Worm (Caenorhabditis elegans) whole organism, L4 larva: Measurements from ENCODE around the gene ceh-48.

ENCODE experiments used
- aly-2 ChIP-seq: sonication (generic microtip); optimal IDR thresholded peaks from 2 replicates; lab custom pipeline; 2018; ENCODE audit warnings: missing biosample characterization, missing genetic modification characterization
- ceh-28 ChIP-seq: fragments of 150-350 bp; optimal IDR thresholded peaks from 2 replicates; lab custom pipeline; 2014; ENCODE audit warnings: missing biosample characterization, missing genetic modification reagents, missing genetic modification characterization
- ces-1 ChIP-seq: fragments of 150-350 bp; sonication (generic microtip); optimal IDR thresholded peaks from 4 replicates; lab custom pipeline; 2014; ENCODE audit warnings: missing biosample characterization, missing genetic modification reagents, missing genetic modification characterization
- daf-12 ChIP-seq: fragments of 150-350 bp; optimal IDR thresholded peaks from 2 replicates; lab custom pipeline; 2014; ENCODE audit warnings: missing biosample characterization, missing genetic modification reagents, missing genetic modification characterization
- daf-19 ChIP-seq: fragments of 200-800 bp; sonication (Bioruptor generic); conservative IDR thresholded peaks from 2 replicates; pipeline ENCODE4 v1.3.6; 2022; ENCODE audit warnings: missing genetic modification characterization, missing compliant biosample characterization
- jun-1 ChIP-seq: fragments of 150-350 bp; optimal IDR thresholded peaks from 2 replicates; lab custom pipeline; 2014; ENCODE audit warnings: missing biosample characterization, missing genetic modification reagents, missing genetic modification characterization
- lin-38 ChIP-seq: fragments of 200-800 bp; sonication (Bioruptor generic); IDR thresholded peaks from 2 replicates; pipeline ENCODE4 v1.3.6; 2022; ENCODE audit warnings: missing genetic modification reagents, missing genetic modification characterization, missing compliant biosample characterization
- lir-3 ChIP-seq: sonication (generic microtip); optimal IDR thresholded peaks from 2 replicates; lab custom pipeline; 2016; ENCODE audit warnings: mild to moderate bottlenecking, missing genetic modification characterization, missing compliant biosample characterization
- nhr-11 ChIP-seq: fragments of 150-350 bp; optimal IDR thresholded peaks from 2 replicates; lab custom pipeline; 2014; ENCODE audit warnings: missing biosample characterization, missing genetic modification characterization
- nhr-42 ChIP-seq: fragments of 200-800 bp; sonication (Bioruptor generic); IDR thresholded peaks from 2 replicates; pipeline ENCODE4 v1.3.6; 2022; ENCODE audit warnings: missing genetic modification characterization, missing compliant biosample characterization
- nhr-77 ChIP-seq: fragments of 150-350 bp; optimal IDR thresholded peaks from 2 replicates; lab custom pipeline; 2014; ENCODE audit warnings: missing biosample characterization, missing genetic modification characterization
- set-16 ChIP-seq: fragments of 200-800 bp; sonication (Bioruptor generic); IDR thresholded peaks from 2 replicates; pipeline ENCODE4 v1.3.6; 2022; ENCODE audit warnings: missing genetic modification reagents, missing genetic modification characterization, missing compliant biosample characterization
- unc-62 ChIP-seq, 3 experiments: fragments of 150-350 bp in 1 of 3; sonication (generic microtip); optimal IDR thresholded peaks in 2 of 3; peaks in 1 of 3; 1 replicate in 1 of 3; 2 replicates in 2 of 3; lab custom pipeline; 2014 to 2017; ENCODE audit warnings: missing biosample characterization in 3 of 3, missing genetic modification characterization in 3 of 3, missing genetic modification reagents in 3 of 3, missing genotype in 1 of 3
- zag-1 ChIP-seq: fragments of 150-350 bp; optimal IDR thresholded peaks from 2 replicates; lab custom pipeline; 2014; ENCODE audit warnings: missing biosample characterization, missing genetic modification characterization

- TF ChIP-seq daf-12 (tag; lab: Kevin White, UChicago) = no peak
- no peak for TF ChIP-seq lin-38
- TF ChIP-seq nhr-77 (tag; lab: Kevin White, UChicago) = no peak
- TF ChIP-seq aly-2 (tag; lab: Kevin White, UChicago) = no peak
- TF ChIP-seq unc-62 (GFP tag; optimal IDR thresholded peaks at IDR 0.05 in 1 of 2; lab: Kevin White, UChicago) = no peak
- no peak for TF ChIP-seq unc-62 (tag; optimal IDR thresholded peaks at IDR 0.05; lab: Kevin White, UChicago)
- TF ChIP-seq ceh-28 = no peak
- TF ChIP-seq ces-1 (GFP tag; lab: Kevin White, UChicago) = no peak
- no peak for TF ChIP-seq nhr-11 (tag; lab: Kevin White, UChicago)
- no peak for TF ChIP-seq lir-3 (tag; lab: Kevin White, UChicago)
- TF ChIP-seq nhr-42 (GFP tag; lab: Robert Waterston, UW) = no peak
- no peak for TF ChIP-seq jun-1 (tag; lab: Kevin White, UChicago)
- TF ChIP-seq set-16 (GFP tag; lab: Robert Waterston, UW) = no peak
- no peak for TF ChIP-seq daf-19 (GFP tag; lab: Robert Waterston, UW)
- no peak for TF ChIP-seq zag-1 (tag; lab: Kevin White, UChicago)
Observed at ce11 chrIV:6824622-6825021, 12.7 kb downstream of the ceh-48 start, which contains the start of gene H20E11.3.
